Worm (Caenorhabditis elegans) whole organism, young adult: ENCODE measurements around the gene C26E6.1.

Experiments
- C06A6.2 ChIP-seq: fragments of 200-800 bp; sonication (Bioruptor generic); conservative IDR thresholded peaks from 2 replicates; pipeline ENCODE4 v1.3.6; 2022; ENCODE audit warnings: missing genetic modification characterization, missing compliant biosample characterization
- ama-1 ChIP-seq, 3 experiments: fragments of 150-350 bp in 1 of 3; sonication (generic microtip) in 2 of 3; optimal IDR thresholded peaks; 2 replicates each; lab custom pipeline; 2014 to 2018; ENCODE audit warnings: missing biosample characterization in 2 of 3, missing genetic modification characterization in 2 of 3, missing genetic modification reagents in 2 of 3
- atf-7 ChIP-seq: sonication (generic microtip); optimal IDR thresholded peaks from 2 replicates; lab custom pipeline; 2017; ENCODE audit warnings: mild to moderate bottlenecking, missing genetic modification characterization, missing compliant biosample characterization
- ceh-91 ChIP-seq: fragments of 200-800 bp; sonication (Bioruptor generic); IDR thresholded peaks from 2 replicates; pipeline ENCODE4 v1.3.6; 2022; ENCODE audit warnings: missing genetic modification reagents, missing genetic modification characterization, missing compliant biosample characterization
- dpl-1 ChIP-seq: fragments of 150-350 bp; optimal IDR thresholded peaks from 2 replicates; lab custom pipeline; 2014; ENCODE audit warnings: missing biosample characterization, missing genetic modification reagents, missing genetic modification characterization
- fkh-3 ChIP-seq: sonication (generic microtip); optimal IDR thresholded peaks from 2 replicates; lab custom pipeline; 2016; ENCODE audit warnings: mild to moderate bottlenecking, missing genetic modification characterization, missing compliant biosample characterization
- him-1 ChIP-seq: sonication (generic microtip); optimal IDR thresholded peaks from 2 replicates; lab custom pipeline; 2016; ENCODE audit warnings: missing genotype, missing genetic modification reagents, missing genetic modification characterization, missing compliant biosample characterization
- lin-35 ChIP-seq, 3 experiments: fragments of 150-350 bp in 2 of 3; sonication (generic microtip) in 1 of 3; optimal IDR thresholded peaks; 2 replicates each; lab custom pipeline; 2014 to 2018; ENCODE audit warnings: missing biosample characterization in 3 of 3, missing genetic modification characterization in 3 of 3, missing genetic modification reagents in 3 of 3
- lin-54 ChIP-seq: fragments of 200-800 bp; sonication (Bioruptor generic); optimal IDR thresholded peaks from 2 replicates; lab custom pipeline; 2018; ENCODE audit warnings: mild to moderate bottlenecking, missing genetic modification characterization, missing compliant biosample characterization
- lir-1 ChIP-seq: fragments of 200-800 bp; sonication (Bioruptor generic); conservative IDR thresholded peaks from 2 replicates; pipeline ENCODE4 v1.3.6; 2022; ENCODE audit warnings: missing genetic modification reagents, missing genetic modification characterization, missing compliant biosample characterization
- nhr-80 ChIP-seq: sonication (generic microtip); optimal IDR thresholded peaks from 2 replicates; lab custom pipeline; 2016; ENCODE audit warnings: missing genetic modification characterization, missing compliant biosample characterization
- rec-8 ChIP-seq, 2 experiments: sonication (generic microtip); optimal IDR thresholded peaks; 2 replicates each; lab custom pipeline; 2016; ENCODE audit warnings: mild to moderate bottlenecking in 2 of 2, missing genetic modification characterization in 2 of 2, missing genetic modification reagents in 2 of 2, missing genotype in 2 of 2, missing biosample characterization in 1 of 2, missing compliant biosample characterization in 1 of 2, moderate library complexity in 1 of 2
- rpc-1 ChIP-seq, 2 experiments: fragments of 150-350 bp in 1 of 2; sonication (generic microtip) in 1 of 2; optimal IDR thresholded peaks; 2 replicates each; lab custom pipeline; 2014 to 2018; ENCODE audit warnings: missing biosample characterization in 1 of 2, missing genetic modification characterization in 1 of 2, missing genetic modification reagents in 1 of 2, missing genotype in 1 of 2

ce11 chrIII:4948631-4949030 is 8.0 kb upstream of the C26E6.1 start:
- TF ChIP-seq lir-1 (GFP tag; lab: Robert Waterston, UW): no peak
- TF ChIP-seq rpc-1 (optimal IDR thresholded peaks at IDR 0.05; lab: Kevin White, UChicago): no peak
- no peak for TF ChIP-seq rpc-1 (tag; optimal IDR thresholded peaks at IDR 0.05; lab: Kevin White, UChicago)
- no peak for TF ChIP-seq lin-54
- TF ChIP-seq fkh-3 (tag; lab: Kevin White, UChicago): no peak
- TF ChIP-seq ceh-91 (GFP tag; lab: Robert Waterston, UW): no peak
- no peak for TF ChIP-seq dpl-1 (GFP tag; lab: Kevin White, UChicago)
- TF ChIP-seq C06A6.2 (GFP tag; lab: Robert Waterston, UW): no peak
- no peak for TF ChIP-seq nhr-80
- TF ChIP-seq him-1 (tag; lab: Kevin White, UChicago): no peak
- TF ChIP-seq ama-1 (optimal IDR thresholded peaks at IDR 0.05; lab: Kevin White, UChicago): no peak
- TF ChIP-seq ama-1 (GFP tag; optimal IDR thresholded peaks at IDR 0.05; lab: Kevin White, UChicago): no peak
- no peak for TF ChIP-seq atf-7 (tag; lab: Kevin White, UChicago)
- TF ChIP-seq rec-8 (tag; optimal IDR thresholded peaks at IDR 0.05; lab: Kevin White, UChicago): no peak
- no peak for TF ChIP-seq lin-35 (GFP tag; optimal IDR thresholded peaks at IDR 0.05; lab: Kevin White, UChicago)
